Worm (Caenorhabditis elegans): ENCODE results near the gene T25F10.4.

T25F10.4 gene

DNA sequence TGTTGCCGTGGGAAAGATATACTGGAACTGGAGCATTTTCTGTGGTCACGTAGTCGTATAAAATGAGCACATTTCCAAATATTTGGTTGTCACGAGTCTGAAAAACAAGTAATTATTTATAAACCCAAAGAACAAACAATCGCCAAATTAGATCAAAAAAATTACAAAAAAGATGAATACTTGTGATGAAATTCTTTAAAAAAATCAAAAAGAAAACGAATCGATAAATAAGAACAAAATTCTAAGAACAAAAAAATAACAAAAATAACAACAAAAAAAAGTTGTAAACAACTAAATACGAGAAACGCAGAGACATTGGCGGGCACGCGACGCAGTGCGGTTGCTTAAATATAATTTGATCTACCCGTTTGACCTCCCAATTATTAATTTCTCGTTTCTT, 11.5 kb upstream of the T25F10.4 start, which contains the start of gene ZC404.16:
Gene ZC404.16, minus strand, starts transcription at position 101 of the 400 bp plus-strand sequence.
- TF ChIP-seq mef-2 (tag; optimal IDR thresholded peaks at IDR 0.05) (no peak), lin-13 (GFP tag; optimal IDR thresholded peaks at IDR 0.05) (no peak), lin-35 (GFP tag; optimal IDR thresholded peaks at IDR 0.05) (no peak), ceh-82 (tag; optimal IDR thresholded peaks at IDR 0.05) (no peak), rnt-1 (tag; optimal IDR thresholded peaks at IDR 0.05) (no peak), sox-4 (tag; optimal IDR thresholded peaks at IDR 0.05) (no peak), elt-3 (tag; optimal IDR thresholded peaks at IDR 0.05) (no peak), nhr-11 (tag; optimal IDR thresholded peaks at IDR 0.05) (no peak), egl-13 (tag; optimal IDR thresholded peaks at IDR 0.05) (no peak), hlh-4 (tag; optimal IDR thresholded peaks at IDR 0.05) (no peak), aly-2 (tag; optimal IDR thresholded peaks at IDR 0.05) (no peak), sup-37 (GFP tag; optimal IDR thresholded peaks at IDR 0.05) (no peak), C16A3.4 (tag; optimal IDR thresholded peaks at IDR 0.05) (no peak), pax-3 (tag; optimal IDR thresholded peaks at IDR 0.05) (no peak)

DNA sequence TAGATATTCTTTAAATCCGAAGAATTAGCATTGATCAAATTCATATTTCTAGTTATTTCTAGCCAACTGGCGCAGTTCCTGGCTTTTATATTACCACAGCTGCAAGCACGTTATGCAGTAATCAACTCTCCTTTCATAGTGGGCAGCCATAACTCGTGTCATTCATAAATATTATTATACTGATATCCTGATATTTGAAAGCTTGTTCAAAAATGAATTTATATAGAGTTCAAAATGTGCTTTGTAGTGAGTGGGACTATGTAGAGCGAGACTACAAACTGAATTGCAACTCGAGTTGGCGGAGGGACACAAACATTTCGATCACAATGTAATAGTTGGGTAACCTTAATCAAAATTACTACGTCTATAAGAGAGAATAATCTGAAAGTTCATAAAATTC, 9.4 kb upstream of the T25F10.4 start, which contains the start of gene srh-30:
Gene srh-30, minus strand, starts transcription at position 101 of the 400 bp plus-strand sequence.
- TF ChIP-seq lir-3 (tag; optimal IDR thresholded peaks at IDR 0.05; ENCODE audit: poor library complexity) (no peak), hpl-2 (GFP tag; optimal IDR thresholded peaks at IDR 0.05) (no peak), snu-23 (GFP tag; optimal IDR thresholded peaks at IDR 0.05) (no peak), Y116A8C.19 (tag; optimal IDR thresholded peaks at IDR 0.05; ENCODE audit: borderline replicate concordance) (no peak), jun-1 (tag; optimal IDR thresholded peaks at IDR 0.05) (no peak), nhr-76 (tag; optimal IDR thresholded peaks at IDR 0.05) (no peak), fkh-8 (tag; optimal IDR thresholded peaks at IDR 0.05) (no peak), mdl-1 (tag; optimal IDR thresholded peaks at IDR 0.05) (no peak), isw-1 (GFP tag; IDR thresholded peaks at IDR 0.05) (no peak), aha-1 (tag; optimal IDR thresholded peaks at IDR 0.05) (no peak), lin-13 (GFP tag; optimal IDR thresholded peaks at IDR 0.05) (no peak), rnt-1 (tag; optimal IDR thresholded peaks at IDR 0.05) (no peak), zip-4 (GFP tag; optimal IDR thresholded peaks at IDR 0.05) (no peak)

DNA sequence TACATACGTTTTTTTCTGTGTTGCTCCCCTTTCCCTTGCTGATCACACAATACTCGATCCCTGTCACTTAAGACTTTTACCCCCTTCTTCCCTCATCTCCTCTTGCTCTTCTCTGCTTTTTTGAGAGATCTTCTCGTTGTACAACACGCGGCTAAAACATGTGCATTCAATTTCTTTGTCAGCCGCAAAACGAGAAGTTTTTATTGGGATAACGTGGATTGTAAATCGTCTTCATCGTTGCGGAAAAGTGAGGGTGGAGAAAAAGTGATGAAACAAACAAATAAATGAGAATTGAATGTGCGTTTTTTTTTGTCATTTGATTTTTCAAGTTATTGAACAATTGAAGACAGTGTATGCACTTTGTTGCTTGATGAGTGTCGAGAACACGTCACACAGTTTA, 7.2 kb upstream of the T25F10.4 start:
- TF ChIP-seq alr-1 (tag; optimal IDR thresholded peaks at IDR 0.05; ENCODE audit: borderline replicate concordance) (no peak), sup-37 (GFP tag; optimal IDR thresholded peaks at IDR 0.05) (no peak), F16B12.6 (tag; optimal IDR thresholded peaks at IDR 0.05) (no peak), rnt-1 (tag; optimal IDR thresholded peaks at IDR 0.05) (peak; percentile 34), fkh-4 (tag; optimal IDR thresholded peaks at IDR 0.05; ENCODE audit: borderline replicate concordance) (peak; percentile 55), lin-14 (GFP tag; optimal IDR thresholded peaks at IDR 0.05) (peak; percentile 31), dsc-1 (tag; optimal IDR thresholded peaks at IDR 0.05) (peak; percentile 92), snu-23 (GFP tag; optimal IDR thresholded peaks at IDR 0.05) (peak; percentile 21)

DNA sequence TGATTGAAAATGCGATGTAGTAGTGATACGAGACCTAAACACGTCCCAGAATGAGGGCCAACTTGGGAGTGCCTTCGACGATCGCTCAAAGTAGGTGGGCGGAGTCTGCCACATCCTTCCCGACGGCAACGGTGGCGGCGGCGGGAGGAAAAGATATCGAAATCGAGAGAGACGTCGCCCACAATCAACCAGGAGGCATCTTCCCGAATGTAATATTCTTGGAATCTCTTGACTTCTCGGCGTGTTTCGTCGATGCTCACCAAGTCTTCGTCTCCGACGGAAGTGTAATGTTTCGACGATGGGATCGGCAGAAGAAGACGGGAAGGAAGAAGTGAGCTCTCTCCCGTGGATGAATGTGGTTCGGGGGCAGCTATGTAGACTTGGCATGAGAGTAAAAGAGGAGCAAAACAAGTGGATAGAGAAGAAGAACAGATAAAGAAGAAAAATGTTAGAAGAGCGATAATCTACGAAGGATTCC, 6.2 kb upstream of the T25F10.4 start, which contains the start of the genes T25F10.1 and clik-1:
Gene T25F10.1, plus strand, starts transcription at position 51 of the 478 bp plus-strand sequence.
Gene clik-1, minus strand, starts transcription at position 281 of the 478 bp plus-strand sequence.
- TF ChIP-seq elt-2 (tag; optimal IDR thresholded peaks at IDR 0.05) (no peak), unc-62 (GFP tag; optimal IDR thresholded peaks at IDR 0.05) (no peak), nhr-71 (tag; optimal IDR thresholded peaks at IDR 0.05) (peak; percentile 80), C04F5.9 (tag; optimal IDR thresholded peaks at IDR 0.05) (no peak), xbp-1 (tag; optimal IDR thresholded peaks at IDR 0.05) (no peak), lin-13 (GFP tag; optimal IDR thresholded peaks at IDR 0.05) (no peak), ceh-90 (tag; optimal IDR thresholded peaks at IDR 0.05) (no peak), snu-23 (GFP tag; optimal IDR thresholded peaks at IDR 0.05) (peak; percentile 49), hlh-17 (GFP tag; optimal IDR thresholded peaks at IDR 0.05; ENCODE audit: borderline replicate concordance) (no peak), snpc-4 (tag; optimal IDR thresholded peaks at IDR 0.05) (no peak), tlp-1 (tag; optimal IDR thresholded peaks at IDR 0.05) (no peak), swsn-7 (tag; optimal IDR thresholded peaks at IDR 0.05) (no peak), ceh-82 (tag; optimal IDR thresholded peaks at IDR 0.05) (no peak), aha-1 (tag; optimal IDR thresholded peaks at IDR 0.05) (no peak), Y116A8C.19 (tag; optimal IDR thresholded peaks at IDR 0.05; ENCODE audit: borderline replicate concordance) (no peak), pag-3 (tag; optimal IDR thresholded peaks at IDR 0.05; ENCODE audit: borderline replicate concordance, insufficient read depth) (peak; percentile 97), isw-1 (GFP tag; IDR thresholded peaks at IDR 0.05) (no peak), zag-1 (tag; optimal IDR thresholded peaks at IDR 0.05) (no peak), nhr-19 (GFP tag; conservative IDR thresholded peaks at IDR 0.05) (peak; percentile 52), aly-2 (tag; optimal IDR thresholded peaks at IDR 0.05) (no peak), lin-35 (GFP tag; optimal IDR thresholded peaks at IDR 0.05) (no peak), dsc-1 (tag; optimal IDR thresholded peaks at IDR 0.05) (peak; percentile 63), egl-13 (tag; optimal IDR thresholded peaks at IDR 0.05) (no peak), ztf-4 (tag; optimal IDR thresholded peaks at IDR 0.05) (no peak), unc-98 (GFP tag; IDR thresholded peaks at IDR 0.05) (no peak), fkh-8 (tag; optimal IDR thresholded peaks at IDR 0.05) (no peak), nhr-11 (tag; optimal IDR thresholded peaks at IDR 0.05) (no peak)

Data from whole organism, L1 larva.